Worm (Caenorhabditis elegans) whole organism, L3 larva: ENCODE results near the gene cnk-1.
"Not testable (repeated sequence)": the region's sequence is repeated elsewhere in the genome, so short reads cannot be mapped to it uniquely, and the experiment has no call there.

Experiments used
- R02D3.7 ChIP-seq: fragments of 150-350 bp; optimal IDR thresholded peaks from 2 replicates; lab custom pipeline; 2014; ENCODE audit warnings: missing biosample characterization, missing genetic modification characterization
- ZK546.5 ChIP-seq: sonication (generic microtip); optimal IDR thresholded peaks from 2 replicates; lab custom pipeline; 2017; ENCODE audit warnings: missing biosample characterization, missing genetic modification characterization
- aly-2 ChIP-seq: fragments of 150-350 bp; optimal IDR thresholded peaks from 2 replicates; lab custom pipeline; 2014; ENCODE audit warnings: missing biosample characterization, missing genetic modification characterization
- ama-1 ChIP-seq: fragments of 150-350 bp; optimal IDR thresholded peaks from 2 replicates; lab custom pipeline; 2018
- ceh-16 ChIP-seq: sonication (generic microtip); optimal IDR thresholded peaks from 2 replicates; lab custom pipeline; 2017; ENCODE audit warnings: missing biosample characterization, missing genetic modification characterization
- ceh-82 ChIP-seq: fragments of 150-350 bp; optimal IDR thresholded peaks from 2 replicates; lab custom pipeline; 2014; ENCODE audit warnings: missing biosample characterization, missing genetic modification characterization
- egl-5 ChIP-seq: fragments of 150-350 bp; optimal IDR thresholded peaks from 2 replicates; lab custom pipeline; 2017; ENCODE audit warnings: missing biosample characterization, missing genetic modification reagents, missing genetic modification characterization, inconsistent platforms
- elt-1 ChIP-seq: fragments of 150-350 bp; optimal IDR thresholded peaks from 2 replicates; lab custom pipeline; 2014; ENCODE audit warnings: missing biosample characterization, missing genetic modification characterization
- elt-3 ChIP-seq, 3 experiments: fragments of 150-350 bp in 1 of 3; sonication (generic microtip) in 2 of 3; optimal IDR thresholded peaks; 2 replicates in 2 of 3; 4 replicates in 1 of 3; lab custom pipeline; 2014 to 2017; ENCODE audit warnings: missing biosample characterization in 3 of 3, missing genetic modification characterization in 3 of 3
- fkh-10 ChIP-seq: sonication (generic microtip); optimal IDR thresholded peaks from 2 replicates; lab custom pipeline; 2017; ENCODE audit warnings: missing biosample characterization, missing genetic modification reagents, missing genetic modification characterization
- fos-1 ChIP-seq: fragments of 150-350 bp; optimal IDR thresholded peaks from 2 replicates; lab custom pipeline; 2014; ENCODE audit warnings: missing biosample characterization, missing genetic modification characterization
- hmg-11 ChIP-seq: sonication (generic microtip); optimal IDR thresholded peaks from 2 replicates; lab custom pipeline; 2016; ENCODE audit warnings: missing genetic modification characterization, missing compliant biosample characterization
- jun-1 ChIP-seq: fragments of 150-350 bp; optimal IDR thresholded peaks from 2 replicates; lab custom pipeline; 2014; ENCODE audit warnings: missing biosample characterization, missing genetic modification reagents, missing genetic modification characterization
- lin-15B ChIP-seq: fragments of 150-350 bp; optimal IDR thresholded peaks from 2 replicates; lab custom pipeline; 2014; ENCODE audit warnings: missing biosample characterization, missing genetic modification characterization
- lin-39 ChIP-seq: fragments of 150-350 bp; optimal IDR thresholded peaks from 2 replicates; lab custom pipeline; 2018; ENCODE audit warnings: missing biosample characterization, missing genetic modification reagents, missing genetic modification characterization
- mdl-1 ChIP-seq: fragments of 150-350 bp; optimal IDR thresholded peaks from 2 replicates; lab custom pipeline; 2014; ENCODE audit warnings: missing biosample characterization, missing genetic modification characterization
- mml-1 ChIP-seq: fragments of 150-350 bp; sonication (generic microtip); optimal IDR thresholded peaks from 3 replicates; lab custom pipeline; 2014; ENCODE audit warnings: missing biosample characterization, missing genetic modification characterization
- nfya-1 ChIP-seq: sonication (generic microtip); optimal IDR thresholded peaks from 2 replicates; lab custom pipeline; 2017; ENCODE audit warnings: missing genetic modification characterization, mild to moderate bottlenecking, missing compliant biosample characterization, antibody characterized with exemption, moderate library complexity; ENCODE audit not compliant: insufficient read depth
- nhr-11 ChIP-seq: fragments of 150-350 bp; optimal IDR thresholded peaks from 2 replicates; lab custom pipeline; 2014; ENCODE audit warnings: missing biosample characterization, missing genetic modification characterization
- nhr-12 ChIP-seq: fragments of 150-350 bp; optimal IDR thresholded peaks from 2 replicates; lab custom pipeline; 2014; ENCODE audit warnings: missing biosample characterization, missing genetic modification characterization
- nhr-25 ChIP-seq: sonication (generic microtip); optimal IDR thresholded peaks from 2 replicates; lab custom pipeline; 2017; ENCODE audit warnings: missing biosample characterization, missing genetic modification characterization
- nhr-28 ChIP-seq: fragments of 150-350 bp; optimal IDR thresholded peaks from 2 replicates; lab custom pipeline; 2014; ENCODE audit warnings: missing biosample characterization, missing genetic modification characterization
- nhr-43 ChIP-seq: sonication (generic microtip); optimal IDR thresholded peaks from 2 replicates; lab custom pipeline; 2016; ENCODE audit warnings: mild to moderate bottlenecking, missing genetic modification characterization, missing compliant biosample characterization; ENCODE audit not compliant: poor library complexity, severe bottlenecking
- nhr-76 ChIP-seq: fragments of 150-350 bp; sonication (generic microtip); optimal IDR thresholded peaks from 5 replicates; lab custom pipeline; 2014; ENCODE audit warnings: missing biosample characterization, missing genetic modification characterization
- nhr-77 ChIP-seq: fragments of 150-350 bp; optimal IDR thresholded peaks from 2 replicates; lab custom pipeline; 2014; ENCODE audit warnings: missing biosample characterization, missing genetic modification characterization
- pha-4 ChIP-seq: fragments of 150-350 bp; optimal IDR thresholded peaks from 2 replicates; lab custom pipeline; 2014; ENCODE audit warnings: missing biosample characterization, missing genetic modification reagents, missing genetic modification characterization
- sea-2 ChIP-seq: fragments of 150-350 bp; sonication (generic microtip); optimal IDR thresholded peaks from 4 replicates; lab custom pipeline; 2014; ENCODE audit warnings: missing biosample characterization, missing genetic modification reagents, missing genetic modification characterization
- snpc-4 ChIP-seq: fragments of 150-350 bp; optimal IDR thresholded peaks from 2 replicates; lab custom pipeline; 2014; ENCODE audit warnings: missing biosample characterization, missing genetic modification characterization
- tbx-2 ChIP-seq: sonication (generic microtip); optimal IDR thresholded peaks from 2 replicates; lab custom pipeline; 2016; ENCODE audit warnings: mild to moderate bottlenecking, missing genetic modification characterization, missing compliant biosample characterization
- unc-39 ChIP-seq: sonication (generic microtip); optimal IDR thresholded peaks from 4 replicates; lab custom pipeline; 2017; ENCODE audit warnings: missing biosample characterization, missing genetic modification characterization
- ztf-4 ChIP-seq: fragments of 150-350 bp; optimal IDR thresholded peaks from 2 replicates; lab custom pipeline; 2014; ENCODE audit warnings: missing biosample characterization, missing genetic modification characterization

The cnk-1 gene

DNA sequence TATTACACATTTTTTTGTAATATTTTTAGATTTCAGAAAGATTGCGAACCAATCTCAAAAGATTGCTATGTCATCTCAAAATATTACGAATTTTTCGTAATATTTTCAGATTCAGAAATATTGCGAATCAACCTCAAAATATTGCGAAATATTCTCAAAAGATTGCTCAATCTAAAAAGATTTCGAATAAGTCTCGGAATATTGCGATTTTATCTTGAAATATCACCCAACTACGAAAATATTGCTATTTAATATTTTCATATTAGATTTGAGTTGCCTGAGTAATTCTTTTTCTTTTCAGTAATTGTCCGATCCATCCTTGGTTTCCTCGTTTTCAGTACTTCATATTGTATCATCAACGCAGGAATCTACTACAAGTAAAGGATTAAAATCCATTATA, 49.2 kb upstream of the cnk-1 start, which contains the start of gene Y70G10A.4:
Gene Y70G10A.4 (plus strand): TSS at position 301 of the 400 bp plus-strand sequence.
- TF ChIP-seq sea-2 (GFP tag; lab: Kevin White, UChicago); elt-1; hmg-11 (tag; lab: Kevin White, UChicago): not testable (repeated sequence)

DNA sequence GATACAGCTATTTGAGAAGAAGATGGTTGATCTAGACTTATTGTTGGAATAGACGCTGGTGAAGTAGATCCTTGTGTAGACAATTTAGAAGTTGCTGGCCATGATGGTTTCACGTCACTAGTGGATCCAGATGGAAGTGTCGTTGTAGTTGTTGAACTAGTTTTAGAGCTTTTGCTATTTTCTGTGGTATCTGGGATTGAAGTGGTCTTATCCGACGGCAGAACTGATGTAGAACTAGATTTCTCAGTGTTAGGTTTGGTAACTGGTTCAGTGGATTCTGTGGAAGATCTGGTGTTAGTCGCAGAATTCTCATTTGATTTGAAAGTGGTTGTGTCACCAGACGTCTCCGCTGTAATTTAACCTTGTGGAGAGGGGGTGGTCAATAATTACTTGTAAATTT, 39.4 kb upstream of the cnk-1 start:
- no peak for TF ChIP-seq snpc-4 (tag; lab: Kevin White, UChicago)
- no peak for TF ChIP-seq nhr-77 (tag; lab: Kevin White, UChicago)
- TF ChIP-seq nfya-1 (tag; lab: Kevin White, UChicago) = no peak
- TF ChIP-seq elt-1 = no peak
- no peak for TF ChIP-seq elt-3 (tag; optimal IDR thresholded peaks at IDR 0.05; lab: Kevin White, UChicago)
- no peak for TF ChIP-seq fkh-10 (GFP tag; lab: Kevin White, UChicago)
- no peak for TF ChIP-seq nhr-76
- no peak for TF ChIP-seq nhr-28 (tag; lab: Kevin White, UChicago)
- TF ChIP-seq lin-39 (tag; lab: Kevin White, UChicago) = no peak
- TF ChIP-seq nhr-11 (tag; lab: Kevin White, UChicago) = no peak
- no peak for TF ChIP-seq mml-1 (tag; lab: Kevin White, UChicago)
- no peak for TF ChIP-seq R02D3.7 (tag; lab: Kevin White, UChicago)
- no peak for TF ChIP-seq pha-4 (tag; lab: Kevin White, UChicago)
- TF ChIP-seq fos-1 (tag; lab: Kevin White, UChicago) = no peak
- TF ChIP-seq mdl-1 = no peak
- TF ChIP-seq unc-39 = no peak

DNA sequence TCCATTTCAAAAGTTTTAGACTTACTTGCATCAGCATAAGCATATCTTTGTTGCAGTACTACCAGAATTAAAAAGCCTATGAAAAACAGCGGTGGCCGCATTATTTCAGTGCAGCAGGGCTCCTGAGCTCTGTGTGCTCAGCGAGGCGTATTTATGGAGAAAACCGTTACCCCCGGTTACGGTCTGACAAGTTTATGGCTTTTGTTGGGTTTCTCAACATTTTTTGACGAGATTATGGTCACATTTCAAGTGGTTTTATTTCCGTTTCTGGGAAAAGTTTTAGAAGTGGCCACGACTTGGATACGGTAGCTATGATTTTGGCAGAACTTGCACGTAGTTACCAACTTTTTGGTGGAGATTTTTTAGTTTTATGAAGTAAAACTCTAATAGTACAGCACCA, 37.1 kb upstream of the cnk-1 start, which contains the start of gene paml-1:
Gene paml-1 (minus strand): TSS at position 101 of the 400 bp plus-strand sequence.
- TF ChIP-seq ceh-16 (tag; lab: Kevin White, UChicago) (no peak), nhr-43 (tag; lab: Kevin White, UChicago) (no peak), elt-1 (no peak)

DNA sequence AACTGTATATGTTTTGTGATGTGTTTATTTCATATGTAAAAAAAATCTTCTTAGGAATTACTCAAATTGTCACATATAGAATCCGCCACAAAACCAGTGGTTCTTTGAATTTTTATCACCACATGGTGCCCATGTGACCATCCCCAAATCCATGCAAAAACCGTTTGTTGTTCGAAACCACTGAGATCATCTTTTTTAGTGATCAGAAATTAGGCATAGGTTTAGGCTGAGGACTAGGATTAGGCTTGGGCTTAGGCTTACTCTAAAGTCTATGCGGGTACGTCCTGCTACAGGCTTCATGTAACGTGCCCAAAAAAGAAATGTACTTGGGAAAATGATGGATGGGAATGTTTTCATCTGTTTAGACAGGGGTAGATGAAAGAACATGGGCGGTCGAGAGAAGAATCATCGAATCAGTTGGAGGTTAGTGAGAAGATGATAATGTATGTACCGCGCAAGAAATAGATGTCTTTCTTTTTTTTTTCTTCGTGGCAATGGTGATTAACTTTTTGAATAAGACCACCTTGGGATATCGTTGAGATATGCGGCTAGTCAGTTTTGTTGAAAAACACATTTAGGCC, 34.7 kb upstream of the cnk-1 start:
- peak; percentile 25 for TF ChIP-seq nhr-25 (tag; lab: Kevin White, UChicago)
- TF ChIP-seq sea-2 (GFP tag; lab: Kevin White, UChicago) = no peak
- TF ChIP-seq elt-3 (tag; optimal IDR thresholded peaks at IDR 0.05; lab: Kevin White, UChicago) = peak in 1 of 3 experiments; percentile 61
- TF ChIP-seq tbx-2 (tag; lab: Kevin White, UChicago) = no peak
- no peak for TF ChIP-seq aly-2 (tag; lab: Kevin White, UChicago)
- TF ChIP-seq ceh-82 (tag; lab: Kevin White, UChicago) = no peak
- TF ChIP-seq ztf-4 = peak; percentile 16
- no peak for TF ChIP-seq ZK546.5 (tag; lab: Kevin White, UChicago)
- TF ChIP-seq nhr-43 (tag; lab: Kevin White, UChicago) = peak; percentile 9
- TF ChIP-seq ama-1 (lab: Kevin White, UChicago) = peak; percentile 37
- TF ChIP-seq jun-1 (tag; lab: Kevin White, UChicago) = no peak

DNA sequence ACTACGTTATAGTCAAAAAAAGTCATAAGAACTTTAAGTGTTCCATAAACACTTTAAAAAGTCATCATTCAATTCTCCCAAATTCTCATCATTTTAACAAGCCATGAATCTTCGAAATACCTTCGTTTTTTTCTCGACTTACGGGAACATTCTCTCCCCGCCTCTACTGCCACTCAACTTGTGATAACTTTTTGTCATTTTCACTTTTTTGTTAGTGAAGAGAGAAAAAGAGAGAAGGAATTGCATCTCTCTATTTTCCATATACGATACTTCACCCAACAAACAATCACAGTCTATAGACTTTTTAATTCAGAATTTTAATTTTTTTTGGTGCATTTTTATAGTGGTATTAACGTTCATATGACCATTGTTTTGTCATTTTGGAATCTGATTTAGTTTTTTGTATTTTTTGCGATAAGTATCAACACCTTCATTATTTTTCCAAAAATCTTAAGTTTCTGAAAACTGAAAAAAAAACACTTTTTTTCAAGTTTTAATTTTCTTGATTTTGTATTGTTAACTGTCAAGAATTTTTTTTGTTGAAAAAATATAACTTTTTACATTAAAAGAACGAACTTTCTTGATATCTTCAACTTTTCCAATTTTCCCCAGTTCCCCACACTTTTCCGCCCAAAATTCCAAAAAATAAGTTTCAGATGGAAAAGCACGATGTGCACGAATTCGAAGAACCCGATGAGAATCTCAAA, 32.5 kb upstream of the cnk-1 start, which contains the start of gene Y70G10A.3:
Gene Y70G10A.3 (plus strand): TSS at position 657 of the 707 bp plus-strand sequence.
- TF ChIP-seq ceh-82 (tag; lab: Kevin White, UChicago) (no peak), elt-1 (no peak), egl-5 (no peak), ZK546.5 (tag; lab: Kevin White, UChicago) (no peak)
- TF ChIP-seq, all 47 proteins: peak for 0

DNA sequence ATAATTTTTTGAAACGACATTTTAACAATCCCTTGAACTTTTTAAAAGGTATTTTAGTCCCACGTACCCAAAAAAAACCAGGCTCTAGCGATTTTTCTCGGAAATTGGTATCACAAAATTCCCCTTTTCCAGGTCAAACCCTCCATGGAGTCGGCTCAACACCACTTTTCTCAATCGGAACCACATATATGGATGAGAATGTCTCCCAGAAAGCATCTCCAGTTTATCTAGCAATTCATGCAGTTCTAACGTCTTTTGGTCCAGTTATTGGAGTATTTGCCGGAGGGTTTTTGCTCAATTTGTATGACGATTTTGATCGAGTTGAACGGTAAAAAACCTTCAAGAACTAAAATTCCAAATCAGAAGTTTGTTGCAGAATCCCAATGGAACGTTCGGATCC, 31.0 kb upstream of the cnk-1 start:
- no peak for TF ChIP-seq aly-2 (tag; lab: Kevin White, UChicago)
- no peak for TF ChIP-seq nhr-28 (tag; lab: Kevin White, UChicago)
- TF ChIP-seq lin-15B (tag; lab: Kevin White, UChicago) = no peak
- no peak for TF ChIP-seq nhr-12
- TF ChIP-seq unc-39 = no peak
- no peak for TF ChIP-seq tbx-2 (tag; lab: Kevin White, UChicago)
- TF ChIP-seq ama-1 (lab: Kevin White, UChicago) = no peak
